Fruit fly (Drosophila melanogaster) whole organism, embryonic: Measurements from ENCODE around the gene HP1c.
A peak's percentile ranks its signal among the peaks of the same experiment; 100 is the strongest.

ENCODE experiments used
- Adf1 ChIP-seq: fragments of 200-800 bp; sonication (Bioruptor generic); IDR thresholded peaks from 2 replicates; pipeline ENCODE4 v1.3.6; 2022; ENCODE audit warnings: missing biosample characterization, missing genetic modification characterization
- Atf3 ChIP-seq: fragments of 200-800 bp; sonication (Bioruptor generic); optimal IDR thresholded peaks from 3 replicates; lab custom pipeline; 2016; ENCODE audit warnings: missing biosample characterization, missing genetic modification characterization
- CG10147 ChIP-seq: fragments of 200-800 bp; sonication (Bioruptor generic); optimal IDR thresholded peaks from 2 replicates; lab custom pipeline; 2019; ENCODE audit warnings: missing biosample characterization, mild to moderate bottlenecking, missing genetic modification characterization, moderate library complexity
- CG12071 ChIP-seq: fragments of 200-800 bp; sonication (Bioruptor generic); optimal IDR thresholded peaks from 3 replicates; lab custom pipeline; 2018; ENCODE audit warnings: missing biosample characterization, mild to moderate bottlenecking, missing genetic modification characterization
- CG1233 ChIP-seq: fragments of 200-800 bp; sonication (Bioruptor generic); optimal IDR thresholded peaks from 4 replicates; lab custom pipeline; 2018; ENCODE audit warnings: missing biosample characterization, mild to moderate bottlenecking, missing genetic modification characterization
- CG12769 ChIP-seq: fragments of 200-800 bp; sonication (Bioruptor generic); optimal IDR thresholded peaks from 2 replicates; lab custom pipeline; 2019; ENCODE audit warnings: missing biosample characterization, mild to moderate bottlenecking, missing genetic modification characterization, moderate library complexity
- CG13424 ChIP-seq: fragments of 200-800 bp; sonication (Bioruptor generic); optimal IDR thresholded peaks from 2 replicates; lab custom pipeline; 2019; ENCODE audit warnings: missing biosample characterization, mild to moderate bottlenecking, missing genetic modification characterization, moderate library complexity
- CG14667 ChIP-seq: fragments of 200-800 bp; sonication (Bioruptor generic); IDR thresholded peaks from 2 replicates; pipeline ENCODE4 v1.3.6; 2022; ENCODE audit warnings: missing biosample characterization, missing genetic modification characterization
- CG15479 ChIP-seq: fragments of 200-800 bp; sonication (Bioruptor generic); optimal IDR thresholded peaks from 3 replicates; lab custom pipeline; 2019; ENCODE audit warnings: missing biosample characterization, mild to moderate bottlenecking, missing genetic modification characterization, moderate library complexity
- CG17186 ChIP-seq: fragments of 200-800 bp; sonication (Bioruptor generic); optimal IDR thresholded peaks from 3 replicates; lab custom pipeline; 2017; ENCODE audit warnings: missing biosample characterization, missing genetic modification reagents, missing genetic modification characterization
- CG18262 ChIP-seq: fragments of 200-800 bp; optimal IDR thresholded peaks from 3 replicates; lab custom pipeline; 2019; ENCODE audit warnings: missing biosample characterization, mild to moderate bottlenecking, missing genetic modification characterization, moderate library complexity
- CG18476 ChIP-seq: fragments of 200-800 bp; sonication (Bioruptor generic); optimal IDR thresholded peaks from 2 replicates; lab custom pipeline; 2016; ENCODE audit warnings: missing biosample characterization, mild to moderate bottlenecking, missing genetic modification characterization
- CG2889 ChIP-seq: fragments of 200-800 bp; sonication (Bioruptor generic); IDR thresholded peaks from 3 replicates; pipeline ENCODE4 v1.3.6; 2022; ENCODE audit warnings: missing biosample characterization, missing genetic modification characterization
- CG3065 ChIP-seq: fragments of 200-800 bp; sonication (Bioruptor generic); optimal IDR thresholded peaks from 2 replicates; lab custom pipeline; 2016; ENCODE audit warnings: missing biosample characterization, missing genetic modification characterization
- CG31441 ChIP-seq: fragments of 200-800 bp; sonication (Bioruptor generic); IDR thresholded peaks from 2 replicates; pipeline ENCODE4 v1.3.6; 2022; ENCODE audit warnings: missing biosample characterization, missing genetic modification characterization
- CG43689 ChIP-seq: fragments of 200-800 bp; sonication (Bioruptor generic); IDR thresholded peaks from 2 replicates; pipeline ENCODE4 v1.3.6; 2022; ENCODE audit warnings: missing biosample characterization, missing genetic modification characterization
- CG4707 ChIP-seq: fragments of 200-800 bp; sonication (Bioruptor generic); optimal IDR thresholded peaks from 2 replicates; lab custom pipeline; 2018; ENCODE audit warnings: missing biosample characterization, mild to moderate bottlenecking, missing genetic modification characterization, moderate library complexity
- CG4820 ChIP-seq: fragments of 200-800 bp; sonication (Bioruptor generic); optimal IDR thresholded peaks from 3 replicates; lab custom pipeline; 2016; ENCODE audit warnings: missing biosample characterization, missing genetic modification characterization
- CG6254 ChIP-seq: fragments of 200-800 bp; sonication (Bioruptor generic); optimal IDR thresholded peaks from 3 replicates; lab custom pipeline; 2017; ENCODE audit warnings: mild to moderate bottlenecking, missing biosample characterization, missing genetic modification reagents, missing genetic modification characterization
- CG6765 ChIP-seq: fragments of 200-800 bp; sonication (Bioruptor generic); optimal IDR thresholded peaks from 3 replicates; lab custom pipeline; 2017; ENCODE audit warnings: missing biosample characterization, mild to moderate bottlenecking, missing genetic modification characterization
- Gug ChIP-seq: fragments of 200-800 bp; sonication (Bioruptor generic); IDR thresholded peaks from 4 replicates; pipeline ENCODE4 v1.3.6; 2022; ENCODE audit warnings: missing biosample characterization, missing genetic modification characterization
- HLH4C ChIP-seq: fragments of 200-800 bp; sonication (Bioruptor generic); IDR thresholded peaks from 3 replicates; pipeline ENCODE4 v1.3.6; 2022; ENCODE audit warnings: missing biosample characterization, missing genetic modification characterization; ENCODE audit not compliant: partially characterized antibody
- Hr51 ChIP-seq, 2 experiments: fragments of 200-800 bp; sonication (Bioruptor generic); optimal IDR thresholded peaks; 2 replicates in 1 of 2; 3 replicates in 1 of 2; lab custom pipeline; 2016 to 2018; ENCODE audit warnings: missing biosample characterization in 2 of 2, missing genetic modification characterization in 2 of 2, mild to moderate bottlenecking in 1 of 2, moderate library complexity in 1 of 2
- NC2β ChIP-seq: fragments of 200-800 bp; sonication (Bioruptor generic); optimal IDR thresholded peaks from 2 replicates; lab custom pipeline; 2016; ENCODE audit warnings: missing biosample characterization, missing genetic modification characterization
- Nf-YA ChIP-seq: fragments of 200-800 bp; sonication (Bioruptor generic); IDR thresholded peaks from 2 replicates; pipeline ENCODE4 v1.3.6; 2022; ENCODE audit warnings: missing biosample characterization, missing genetic modification characterization
- NfI ChIP-seq: fragments of 200-800 bp; sonication (Bioruptor generic); optimal IDR thresholded peaks from 3 replicates; lab custom pipeline; 2018; ENCODE audit warnings: missing biosample characterization, mild to moderate bottlenecking, missing genetic modification characterization, moderate library complexity
- Oli ChIP-seq: fragments of 200-800 bp; sonication (Bioruptor generic); optimal IDR thresholded peaks from 2 replicates; lab custom pipeline; 2018; ENCODE audit warnings: missing biosample characterization, mild to moderate bottlenecking, missing genetic modification characterization, moderate library complexity
- Side ChIP-seq: fragments of 200-800 bp; sonication (Bioruptor generic); optimal IDR thresholded peaks from 2 replicates; lab custom pipeline; 2016; ENCODE audit warnings: missing biosample characterization, missing genetic modification characterization
- Stat92E ChIP-seq, 3 experiments: fragments of >200 bp in 2 of 3; fragments of 200-800 bp in 1 of 3; sonication (Bioruptor generic) in 1 of 3; optimal IDR thresholded peaks; 2 replicates each; lab custom pipeline; 2017 to 2019; ENCODE audit warnings: missing biosample characterization in 3 of 3, missing genetic modification characterization in 3 of 3, mild to moderate bottlenecking in 1 of 3, moderate library complexity in 1 of 3
- btn ChIP-seq: fragments of 200-800 bp; sonication (Bioruptor generic); optimal IDR thresholded peaks from 2 replicates; lab custom pipeline; 2016; ENCODE audit warnings: missing biosample characterization, missing genetic modification characterization
- cas ChIP-seq: fragments of 200-800 bp; sonication (Bioruptor generic); IDR thresholded peaks from 2 replicates; pipeline ENCODE4 v1.3.6; 2022; ENCODE audit warnings: missing biosample characterization, missing genetic modification characterization
- corto ChIP-seq: fragments of 200-800 bp; sonication (Bioruptor generic); optimal IDR thresholded peaks from 2 replicates; lab custom pipeline; 2016; ENCODE audit warnings: missing biosample characterization, mild to moderate bottlenecking, missing genetic modification characterization, moderate library complexity
- dpn ChIP-seq, 2 experiments: fragments of 200-800 bp; sonication (Bioruptor generic); optimal IDR thresholded peaks; 3 replicates each; lab custom pipeline; 2016; ENCODE audit warnings: missing biosample characterization in 2 of 2, missing genetic modification characterization in 2 of 2
- ewg ChIP-seq: fragments of 200-800 bp; sonication (Bioruptor generic); optimal IDR thresholded peaks from 3 replicates; lab custom pipeline; 2017; ENCODE audit warnings: mild to moderate bottlenecking, missing biosample characterization, missing genetic modification reagents, missing genetic modification characterization
- exex ChIP-seq: fragments of 200-800 bp; sonication (Bioruptor generic); optimal IDR thresholded peaks from 4 replicates; lab custom pipeline; 2018; ENCODE audit warnings: missing biosample characterization, mild to moderate bottlenecking, missing genetic modification characterization, moderate library complexity
- gcm ChIP-seq: fragments of 200-800 bp; sonication (Bioruptor generic); optimal IDR thresholded peaks from 2 replicates; lab custom pipeline; 2019; ENCODE audit warnings: missing biosample characterization, mild to moderate bottlenecking, missing genetic modification characterization, moderate library complexity
- hth ChIP-seq: fragments of >200 bp; optimal IDR thresholded peaks from 2 replicates; lab custom pipeline; 2017; ENCODE audit warnings: inconsistent platforms
- kah ChIP-seq: fragments of 200-800 bp; sonication (Bioruptor generic); optimal IDR thresholded peaks from 2 replicates; lab custom pipeline; 2018; ENCODE audit warnings: missing biosample characterization, mild to moderate bottlenecking, missing genetic modification characterization
- kni ChIP-seq: fragments of 200-800 bp; sonication (Bioruptor generic); optimal IDR thresholded peaks from 3 replicates; lab custom pipeline; 2017; ENCODE audit warnings: mild to moderate bottlenecking, missing biosample characterization, missing genetic modification reagents, missing genetic modification characterization
- maf-S ChIP-seq: fragments of 200-800 bp; sonication (Bioruptor generic); optimal IDR thresholded peaks from 2 replicates; lab custom pipeline; 2016; ENCODE audit warnings: missing biosample characterization, missing genetic modification characterization
- nmo ChIP-seq: fragments of 200-800 bp; sonication (Bioruptor generic); optimal IDR thresholded peaks from 2 replicates; lab custom pipeline; 2018; ENCODE audit warnings: missing biosample characterization, mild to moderate bottlenecking, missing genetic modification characterization, moderate library complexity
- pita ChIP-seq: fragments of 200-800 bp; sonication (Bioruptor generic); optimal IDR thresholded peaks from 2 replicates; lab custom pipeline; 2017; ENCODE audit warnings: missing biosample characterization, mild to moderate bottlenecking, missing genetic modification characterization
- ro ChIP-seq: fragments of 200-800 bp; sonication (Bioruptor generic); IDR thresholded peaks from 2 replicates; pipeline ENCODE4 v1.3.6; 2022; ENCODE audit warnings: missing biosample characterization, missing genetic modification characterization
- tgo ChIP-seq: fragments of 200-800 bp; sonication (Bioruptor generic); IDR thresholded peaks from 3 replicates; pipeline ENCODE4 v1.3.6; 2022; ENCODE audit warnings: missing biosample characterization, missing genetic modification characterization
- tio ChIP-seq: fragments of 200-800 bp; sonication (Bioruptor generic); optimal IDR thresholded peaks from 2 replicates; lab custom pipeline; 2017; ENCODE audit warnings: missing biosample characterization, missing genetic modification characterization, inconsistent platforms
- tll ChIP-seq, 2 experiments: fragments of 200-800 bp in 1 of 2; fragments of >200 bp in 1 of 2; sonication (Bioruptor generic) in 1 of 2; optimal IDR thresholded peaks; 2 replicates each; lab custom pipeline; 2017 to 2019; ENCODE audit warnings: missing biosample characterization in 2 of 2, missing genetic modification characterization in 2 of 2, mild to moderate bottlenecking in 1 of 2, moderate library complexity in 1 of 2
- vvl ChIP-seq: fragments of 200-800 bp; sonication (Bioruptor generic); IDR thresholded peaks from 2 replicates; pipeline ENCODE4 v1.3.6; 2022; ENCODE audit warnings: missing biosample characterization, missing genetic modification characterization

The HP1c gene

DNA sequence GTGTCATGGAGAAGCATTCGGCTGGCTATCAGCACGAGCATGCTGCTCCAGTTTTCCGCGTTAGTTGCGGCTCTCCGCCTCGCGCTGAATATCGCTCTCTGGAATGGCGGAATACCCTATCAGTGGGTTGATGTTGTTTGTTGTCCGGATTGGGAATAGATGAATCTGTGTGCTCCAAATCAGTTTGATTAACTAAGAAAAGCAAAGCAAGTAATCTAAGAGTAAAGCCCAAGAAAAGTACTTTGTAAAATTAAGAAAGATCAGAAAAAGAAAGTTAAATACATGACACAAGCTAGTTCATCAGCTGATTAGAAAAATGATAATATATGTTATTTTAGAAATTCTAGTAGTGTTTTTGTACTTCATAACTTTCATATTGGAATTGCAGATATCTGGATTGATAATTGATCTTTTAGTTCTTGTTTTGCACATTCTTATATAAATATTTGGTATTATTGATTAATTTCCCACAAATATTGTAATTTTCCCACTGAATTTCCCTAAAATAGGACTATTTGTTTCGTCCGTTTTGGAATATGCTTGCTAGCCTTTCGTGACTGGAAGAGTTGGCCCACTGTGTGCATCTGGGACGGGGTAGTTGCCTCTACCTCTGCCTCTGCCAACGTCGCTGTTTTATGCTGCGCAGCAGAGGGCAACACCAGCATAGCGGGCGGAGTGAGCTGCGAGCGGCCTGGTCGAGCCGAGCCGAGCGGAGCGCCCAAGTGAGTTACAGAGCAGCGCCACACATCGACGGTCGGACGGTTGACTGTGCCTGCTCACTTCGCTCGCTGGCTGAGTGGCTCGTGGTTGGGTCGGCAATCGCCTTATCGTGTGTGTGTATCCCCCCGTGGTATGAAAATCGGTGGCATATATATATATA lies 8.7 kb downstream of the HP1c start (continued):
- TF ChIP-seq CG14667 (GFP tag; lab: Robert Waterston, UW), result no peak; the same call in none of the 2 replicates
- TF ChIP-seq CG3065, result no peak
- TF ChIP-seq CG6765, result peak; percentile 16
- no peak for TF ChIP-seq kni (GFP tag; lab: Kevin White, UChicago)
- peak; percentile 77; the same call in 1 of the 2 replicates for TF ChIP-seq CG31441 (GFP tag; lab: Robert Waterston, UW)
- no peak for TF ChIP-seq Nf-YA
- no peak for TF ChIP-seq NC2β (GFP tag; lab: Kevin White, UChicago)
- no peak for TF ChIP-seq Stat92E (GFP tag; optimal IDR thresholded peaks at IDR 0.05; lab: Kevin White, UChicago)
- peak; percentile 43; the same call in 2 of the 3 replicates for TF ChIP-seq tgo
- peak; percentile 52 for TF ChIP-seq NfI (GFP tag; lab: Kevin White, UChicago)
- 0 out of 3 replicates have a peak, but pooled peaks have one; percentile 16 for TF ChIP-seq CG2889
- TF ChIP-seq Oli (tag; lab: Kevin White, UChicago), result peak; percentile 74
- TF ChIP-seq Atf3 (GFP tag; lab: Kevin White, UChicago), result no peak
- TF ChIP-seq ewg (GFP tag; lab: Kevin White, UChicago), result peak; percentile 23
- peak; percentile 46 for TF ChIP-seq CG18476 (GFP tag; lab: Kevin White, UChicago)
- TF ChIP-seq CG43689 (GFP tag; lab: Robert Waterston, UW), result no peak
- TF ChIP-seq kah (GFP tag; lab: Kevin White, UChicago), result peak; percentile 33
- TF ChIP-seq Adf1 (GFP tag; lab: Robert Waterston, UW), result peak; percentile 98
- peak; percentile 66 for TF ChIP-seq CG1233 (GFP tag; lab: Kevin White, UChicago)
- TF ChIP-seq CG13424 (tag; lab: Kevin White, UChicago), result peak; percentile 79
- TF ChIP-seq nmo, result peak; percentile 78
- TF ChIP-seq tll (GFP tag; optimal IDR thresholded peaks at IDR 0.05; lab: Kevin White, UChicago), result no peak
- peak; percentile 77 for TF ChIP-seq CG18262 (tag; lab: Kevin White, UChicago)
- TF ChIP-seq ro (GFP tag; lab: Robert Waterston, UW), result no peak; the same call in 1 of the 2 replicates
- TF ChIP-seq CG10147, result no peak
- peak; percentile 29 for TF ChIP-seq Side (GFP tag; lab: Kevin White, UChicago)
- no peak for TF ChIP-seq pita
- no peak for TF ChIP-seq CG17186 (GFP tag; lab: Kevin White, UChicago)
- TF ChIP-seq exex (tag; lab: Kevin White, UChicago), result no peak
- TF ChIP-seq CG12769 (tag; lab: Kevin White, UChicago), result peak; percentile 35
- TF ChIP-seq maf-S (GFP tag; lab: Kevin White, UChicago), result no peak
- 0 out of 2 replicates have a peak, but pooled peaks have one; percentile 25 for TF ChIP-seq cas (GFP tag; lab: Robert Waterston, UW)
- peak; percentile 25 for TF ChIP-seq gcm (GFP tag; lab: Kevin White, UChicago)
- peak; percentile 66 for TF ChIP-seq CG4707 (GFP tag; lab: Kevin White, UChicago)
- peak; percentile 38 for TF ChIP-seq CG12071 (GFP tag; lab: Kevin White, UChicago)
- no peak for TF ChIP-seq tio
- TF ChIP-seq CG15479, result no peak
- TF ChIP-seq HLH4C (GFP tag; lab: Robert Waterston, UW), result 0 out of 3 replicates have a peak, but pooled peaks have one; percentile 17
- TF ChIP-seq dpn (GFP tag; optimal IDR thresholded peaks at IDR 0.05; lab: Kevin White, UChicago), result peak; percentile 53 to 75
- no peak for TF ChIP-seq hth
- peak; percentile 68 for TF ChIP-seq CG6254 (GFP tag; lab: Kevin White, UChicago)
- no peak for TF ChIP-seq corto (GFP tag; lab: Kevin White, UChicago)
- TF ChIP-seq CG4820 (GFP tag; lab: Kevin White, UChicago), result peak; percentile 63
- no peak for TF ChIP-seq btn
- peak; percentile 38 for TF ChIP-seq vvl (GFP tag; lab: Robert Waterston, UW)
- TF ChIP-seq Gug, result peak; percentile 79
- TF ChIP-seq Hr51 (GFP tag; optimal IDR thresholded peaks at IDR 0.05; lab: Kevin White, UChicago), result peak in 1 of 2 experiments; percentile 80
